Worm (Caenorhabditis elegans) whole organism, L4 larva: ENCODE measurements around the gene lron-10.

Experiments
- arid-1 ChIP-seq: fragments of 200-800 bp; sonication (Bioruptor generic); conservative IDR thresholded peaks from 2 replicates; pipeline ENCODE4 v1.3.6; 2022; ENCODE audit warnings: missing genetic modification reagents, missing genetic modification characterization, missing compliant biosample characterization
- lsy-2 ChIP-seq, 2 experiments: fragments of 150-350 bp in 1 of 2; sonication (generic microtip) in 1 of 2; optimal IDR thresholded peaks; 2 replicates each; lab custom pipeline; 2014 to 2017; ENCODE audit warnings: missing biosample characterization in 2 of 2, missing genetic modification characterization in 2 of 2
- nhr-28 ChIP-seq: fragments of 150-350 bp; optimal IDR thresholded peaks from 2 replicates; lab custom pipeline; 2014; ENCODE audit warnings: missing biosample characterization, missing genetic modification characterization

- TF ChIP-seq arid-1 (GFP tag; lab: Robert Waterston, UW) (no peak), nhr-28 (peak; percentile 18), lsy-2 (tag; optimal IDR thresholded peaks at IDR 0.05; lab: Kevin White, UChicago) (peak in 1 of 2 experiments; percentile 63)
These were observed 7.2 kb upstream of the lron-10 start for ce11 chrIII:10628360-10628759.
